Fruit fly (Drosophila melanogaster) S2 (cell line): ENCODE measurements around the gene srp.

Source experiments
- CG8478 ChIP-seq: fragments of >200 bp; optimal IDR thresholded peaks from 2 replicates; lab custom pipeline; 2018
- CTCF ChIP-seq, 2 experiments: fragments of >200 bp; optimal IDR thresholded peaks; 2 replicates each; lab custom pipeline; 2018

Gene srp

dm6 chr3R:16042137-16042899, 56.4 kb downstream of the srp start:
- TF ChIP-seq CTCF (optimal IDR thresholded peaks at IDR 0.05; lab: Kevin White, UChicago) (no peak), CG8478 (no peak)

- TF ChIP-seq CG8478 = no peak
- no peak for TF ChIP-seq CTCF (optimal IDR thresholded peaks at IDR 0.05; lab: Kevin White, UChicago)
These were observed 57.1 kb downstream of the srp start, which contains the start of gene Jhbp4 for dm6 chr3R:16042900-16043548. Gene Jhbp4 (plus strand): TSS chr3R:16043498.

dm6 chr3R:16046030-16046429, 60.1 kb downstream of the srp start, which contains the start of gene Jhbp5:
Gene Jhbp5 (minus strand): TSS chr3R:16046130.
- TF ChIP-seq CG8478 (no peak), CTCF (optimal IDR thresholded peaks at IDR 0.05; lab: Kevin White, UChicago) (no peak)

dm6 chr3R:16049369-16049768, 63.4 kb downstream of the srp start, which contains the start of the genes IKKbeta and CG5013:
Gene IKKbeta (minus strand): TSS chr3R:16049421.
Gene CG5013 (plus strand): TSS chr3R:16049670.
- TF ChIP-seq CG8478 (no peak), CTCF (optimal IDR thresholded peaks at IDR 0.05; lab: Kevin White, UChicago) (peak in 1 of 2 experiments; percentile 19)

- TF ChIP-seq CG8478 = no peak
- peak; percentile 2 to 22 for TF ChIP-seq CTCF (optimal IDR thresholded peaks at IDR 0.05; lab: Kevin White, UChicago)
These were observed 64.8 kb downstream of the srp start, which contains the start of gene msps for dm6 chr3R:16050621-16051328. Gene msps (plus strand): TSS chr3R:16050801.

dm6 chr3R:16051329-16051679, 65.4 kb downstream of the srp start:
- no peak for TF ChIP-seq CTCF (optimal IDR thresholded peaks at IDR 0.05; lab: Kevin White, UChicago)
- TF ChIP-seq CG8478 = no peak
